Fruit fly (Drosophila melanogaster) whole organism, embryonic: ENCODE data around the gene CG42525.

ENCODE experiments used
- BEAF-32 ChIP-seq: fragments of 200-800 bp; sonication (Bioruptor generic); optimal IDR thresholded peaks from 3 replicates; lab custom pipeline; 2017; ENCODE audit warnings: missing biosample characterization, missing genetic modification characterization, mild to moderate bottlenecking, moderate library complexity, missing genetic modification reagents
- BtbVII ChIP-seq: fragments of 200-800 bp; sonication (Bioruptor generic); optimal IDR thresholded peaks from 3 replicates; lab custom pipeline; 2017; ENCODE audit warnings: missing biosample characterization, mild to moderate bottlenecking, missing genetic modification characterization
- Bteb2 ChIP-seq: fragments of 200-800 bp; sonication (Bioruptor generic); optimal IDR thresholded peaks from 2 replicates; lab custom pipeline; 2016; ENCODE audit warnings: missing biosample characterization, missing genetic modification characterization
- CG10565 ChIP-seq: fragments of 200-800 bp; sonication (Bioruptor generic); optimal IDR thresholded peaks from 3 replicates; lab custom pipeline; 2016; ENCODE audit warnings: missing biosample characterization, mild to moderate bottlenecking, missing genetic modification characterization
- CG13624 ChIP-seq: fragments of 200-800 bp; sonication (Bioruptor generic); optimal IDR thresholded peaks from 2 replicates; lab custom pipeline; 2016; ENCODE audit warnings: missing biosample characterization, missing genetic modification characterization
- CG13775 ChIP-seq: fragments of 200-800 bp; sonication (Bioruptor generic); optimal IDR thresholded peaks from 3 replicates; lab custom pipeline; 2017; ENCODE audit warnings: missing biosample characterization, mild to moderate bottlenecking, missing genetic modification characterization
- CG16813 ChIP-seq: fragments of 200-800 bp; sonication (Bioruptor generic); IDR thresholded peaks from 3 replicates; pipeline ENCODE4 v1.3.6; 2022; ENCODE audit warnings: missing biosample characterization, missing genetic modification characterization; ENCODE audit not compliant: partially characterized antibody
- CG17359 ChIP-seq: fragments of 200-800 bp; sonication (Bioruptor generic); optimal IDR thresholded peaks from 3 replicates; lab custom pipeline; 2018; ENCODE audit warnings: missing biosample characterization, mild to moderate bottlenecking, missing genetic modification characterization, moderate library complexity
- CG17612 ChIP-seq: fragments of 200-800 bp; sonication (Bioruptor generic); IDR thresholded peaks from 2 replicates; pipeline ENCODE4 v1.3.6; 2022; ENCODE audit warnings: missing biosample characterization, missing genetic modification characterization
- CG17829 ChIP-seq: fragments of 200-800 bp; optimal IDR thresholded peaks from 2 replicates; lab custom pipeline; 2019; ENCODE audit warnings: missing biosample characterization, mild to moderate bottlenecking, missing genetic modification characterization, moderate library complexity
- CG33557 ChIP-seq: fragments of 200-800 bp; sonication (Bioruptor generic); optimal IDR thresholded peaks from 2 replicates; lab custom pipeline; 2019; ENCODE audit warnings: missing biosample characterization, mild to moderate bottlenecking, missing genetic modification characterization, moderate library complexity
- CG34422 ChIP-seq: fragments of 200-800 bp; sonication (Bioruptor generic); IDR thresholded peaks from 3 replicates; pipeline ENCODE4 v1.3.6; 2022; ENCODE audit warnings: missing biosample characterization, missing genetic modification characterization
- CG3995 ChIP-seq: fragments of 200-800 bp; sonication (Bioruptor generic); optimal IDR thresholded peaks from 3 replicates; lab custom pipeline; 2016; ENCODE audit warnings: missing biosample characterization, missing genetic modification characterization
- CG4617 ChIP-seq: fragments of 200-800 bp; sonication (Bioruptor generic); optimal IDR thresholded peaks from 3 replicates; lab custom pipeline; 2016; ENCODE audit warnings: missing biosample characterization, missing genetic modification characterization, borderline replicate concordance
- CG7357 ChIP-seq: fragments of 200-800 bp; sonication (Bioruptor generic); IDR thresholded peaks from 3 replicates; pipeline ENCODE4 v1.3.6; 2022; ENCODE audit warnings: missing biosample characterization, missing genetic modification characterization
- CG8290 ChIP-seq, 3 experiments: fragments of 200-800 bp; sonication (Bioruptor generic); optimal IDR thresholded peaks; 2 replicates each; lab custom pipeline; 2016 to 2019; ENCODE audit warnings: missing biosample characterization in 3 of 3, missing genetic modification characterization in 3 of 3, mild to moderate bottlenecking in 2 of 3, moderate library complexity in 1 of 3
- CG8478 ChIP-seq: fragments of >200 bp; optimal IDR thresholded peaks from 2 replicates; lab custom pipeline; 2018
- Dad ChIP-seq: fragments of 200-800 bp; sonication (Bioruptor generic); optimal IDR thresholded peaks from 3 replicates; lab custom pipeline; 2016; ENCODE audit warnings: missing biosample characterization, missing genetic modification characterization
- Dip2 ChIP-seq: fragments of 200-800 bp; sonication (Bioruptor generic); IDR thresholded peaks from 2 replicates; pipeline ENCODE4 v1.3.6; 2022; ENCODE audit warnings: missing biosample characterization, missing genetic modification characterization
- Doc2 ChIP-seq: fragments of 200-800 bp; sonication (Bioruptor generic); IDR thresholded peaks from 2 replicates; pipeline ENCODE4 v1.3.6; 2022; ENCODE audit warnings: missing biosample characterization, missing genetic modification characterization
- E2f2 ChIP-seq: fragments of 200-800 bp; sonication (Bioruptor generic); IDR thresholded peaks from 2 replicates; pipeline ENCODE4 v1.3.6; 2022; ENCODE audit warnings: missing biosample characterization, missing genetic modification characterization
- Eip74EF ChIP-seq, 2 experiments: fragments of 200-800 bp in 1 of 2; fragments of >200 bp in 1 of 2; sonication (Bioruptor generic) in 1 of 2; optimal IDR thresholded peaks; 2 replicates each; lab custom pipeline; 2017 to 2019; ENCODE audit warnings: missing biosample characterization in 2 of 2, missing genetic modification characterization in 2 of 2, mild to moderate bottlenecking in 1 of 2, moderate library complexity in 1 of 2
- Hmr ChIP-seq: fragments of 200-800 bp; sonication (Bioruptor generic); optimal IDR thresholded peaks from 3 replicates; lab custom pipeline; 2017; ENCODE audit warnings: mild to moderate bottlenecking, missing biosample characterization, missing genetic modification reagents, missing genetic modification characterization
- MBD-R2 ChIP-seq: fragments of 200-800 bp; sonication (Bioruptor generic); IDR thresholded peaks from 2 replicates; pipeline ENCODE4 v1.3.6; 2022; ENCODE audit warnings: missing biosample characterization, missing genetic modification characterization
- Max ChIP-seq: fragments of 200-800 bp; sonication (Bioruptor generic); optimal IDR thresholded peaks from 2 replicates; lab custom pipeline; 2016; ENCODE audit warnings: missing biosample characterization, mild to moderate bottlenecking, missing genetic modification characterization
- Med ChIP-seq: fragments of 200-800 bp; sonication (Bioruptor generic); peaks from one replicate; lab custom pipeline; 2016; ENCODE audit warnings: missing biosample characterization, missing genetic modification characterization, mild to moderate bottlenecking, inconsistent platforms, moderate library complexity
- Neu2 ChIP-seq: fragments of 200-800 bp; sonication (Bioruptor generic); optimal IDR thresholded peaks from 3 replicates; lab custom pipeline; 2016; ENCODE audit warnings: missing biosample characterization, missing genetic modification characterization, borderline replicate concordance
- Sin3A ChIP-seq: fragments of >200 bp; optimal IDR thresholded peaks from 2 replicates; lab custom pipeline; 2018
- Sry-δ ChIP-seq: fragments of 200-800 bp; sonication (Bioruptor generic); optimal IDR thresholded peaks from 2 replicates; lab custom pipeline; 2016; ENCODE audit warnings: missing biosample characterization, missing genetic modification characterization
- amos ChIP-seq: fragments of 200-800 bp; sonication (Bioruptor generic); IDR thresholded peaks from 2 replicates; pipeline ENCODE4 v1.3.6; 2022; ENCODE audit warnings: missing biosample characterization, missing genetic modification characterization; ENCODE audit not compliant: partially characterized antibody
- ato ChIP-seq: fragments of 200-800 bp; sonication (Bioruptor generic); IDR thresholded peaks from 2 replicates; pipeline ENCODE4 v1.3.6; 2022; ENCODE audit warnings: missing biosample characterization, missing genetic modification characterization; ENCODE audit not compliant: partially characterized antibody
- disco-r ChIP-seq: fragments of 200-800 bp; sonication (Bioruptor generic); optimal IDR thresholded peaks from 2 replicates; lab custom pipeline; 2016; ENCODE audit warnings: missing biosample characterization, missing genetic modification characterization
- fd3F ChIP-seq: fragments of 200-800 bp; sonication (Bioruptor generic); optimal IDR thresholded peaks from 2 replicates; lab custom pipeline; 2018; ENCODE audit warnings: missing biosample characterization, mild to moderate bottlenecking, missing genetic modification characterization, moderate library complexity
- jumu ChIP-seq: fragments of 200-800 bp; sonication (Bioruptor generic); optimal IDR thresholded peaks from 3 replicates; lab custom pipeline; 2016; ENCODE audit warnings: missing biosample characterization, missing genetic modification characterization
- kah ChIP-seq: fragments of 200-800 bp; sonication (Bioruptor generic); optimal IDR thresholded peaks from 2 replicates; lab custom pipeline; 2018; ENCODE audit warnings: missing biosample characterization, mild to moderate bottlenecking, missing genetic modification characterization
- klu ChIP-seq: fragments of 200-800 bp; sonication (Bioruptor generic); IDR thresholded peaks from 2 replicates; pipeline ENCODE4 v1.3.6; 2022; ENCODE audit warnings: missing biosample characterization, missing genetic modification characterization
- lbe ChIP-seq: fragments of 200-800 bp; sonication (Bioruptor generic); optimal IDR thresholded peaks from 2 replicates; lab custom pipeline; 2016; ENCODE audit warnings: missing biosample characterization, mild to moderate bottlenecking, missing genetic modification characterization
- maf-S ChIP-seq: fragments of 200-800 bp; sonication (Bioruptor generic); optimal IDR thresholded peaks from 2 replicates; lab custom pipeline; 2016; ENCODE audit warnings: missing biosample characterization, missing genetic modification characterization
- nau ChIP-seq: fragments of 200-800 bp; sonication (Bioruptor generic); optimal IDR thresholded peaks from 3 replicates; lab custom pipeline; 2017; ENCODE audit warnings: missing biosample characterization, mild to moderate bottlenecking, missing genetic modification characterization, missing genetic modification reagents
- p53 ChIP-seq: fragments of 200-800 bp; sonication (Bioruptor generic); optimal IDR thresholded peaks from 2 replicates; lab custom pipeline; 2016; ENCODE audit warnings: missing biosample characterization, missing genetic modification characterization
- peb ChIP-seq: fragments of 200-800 bp; sonication (Bioruptor generic); IDR thresholded peaks from 2 replicates; pipeline ENCODE4 v1.3.6; 2022; ENCODE audit warnings: missing biosample characterization, missing genetic modification characterization
- ro ChIP-seq: fragments of 200-800 bp; sonication (Bioruptor generic); IDR thresholded peaks from 2 replicates; pipeline ENCODE4 v1.3.6; 2022; ENCODE audit warnings: missing biosample characterization, missing genetic modification characterization
- schlank ChIP-seq: fragments of 200-800 bp; sonication (Bioruptor generic); optimal IDR thresholded peaks from 2 replicates; lab custom pipeline; 2018; ENCODE audit warnings: missing biosample characterization, mild to moderate bottlenecking, missing genetic modification characterization
- slbo ChIP-seq: fragments of 200-800 bp; sonication (Bioruptor generic); IDR thresholded peaks from 2 replicates; pipeline ENCODE4 v1.3.6; 2022; ENCODE audit warnings: missing biosample characterization, missing genetic modification characterization
- stc ChIP-seq: fragments of 200-800 bp; sonication (Bioruptor generic); IDR thresholded peaks from 2 replicates; pipeline ENCODE4 v1.3.6; 2022; ENCODE audit warnings: missing biosample characterization, missing genetic modification characterization
- tup ChIP-seq: fragments of 200-800 bp; sonication (Bioruptor generic); optimal IDR thresholded peaks from 2 replicates; lab custom pipeline; 2016; ENCODE audit warnings: missing biosample characterization, mild to moderate bottlenecking, missing genetic modification characterization, moderate library complexity
- unc-4 ChIP-seq: fragments of 200-800 bp; sonication (Bioruptor generic); IDR thresholded peaks from 2 replicates; pipeline ENCODE4 v1.3.6; 2022; ENCODE audit warnings: missing biosample characterization, missing genetic modification characterization; ENCODE audit not compliant: partially characterized antibody
- wor ChIP-seq: fragments of 200-800 bp; sonication (Bioruptor generic); IDR thresholded peaks from 2 replicates; pipeline ENCODE4 v1.3.6; 2022; ENCODE audit warnings: missing biosample characterization, missing genetic modification characterization

CG42525 gene

DNA sequence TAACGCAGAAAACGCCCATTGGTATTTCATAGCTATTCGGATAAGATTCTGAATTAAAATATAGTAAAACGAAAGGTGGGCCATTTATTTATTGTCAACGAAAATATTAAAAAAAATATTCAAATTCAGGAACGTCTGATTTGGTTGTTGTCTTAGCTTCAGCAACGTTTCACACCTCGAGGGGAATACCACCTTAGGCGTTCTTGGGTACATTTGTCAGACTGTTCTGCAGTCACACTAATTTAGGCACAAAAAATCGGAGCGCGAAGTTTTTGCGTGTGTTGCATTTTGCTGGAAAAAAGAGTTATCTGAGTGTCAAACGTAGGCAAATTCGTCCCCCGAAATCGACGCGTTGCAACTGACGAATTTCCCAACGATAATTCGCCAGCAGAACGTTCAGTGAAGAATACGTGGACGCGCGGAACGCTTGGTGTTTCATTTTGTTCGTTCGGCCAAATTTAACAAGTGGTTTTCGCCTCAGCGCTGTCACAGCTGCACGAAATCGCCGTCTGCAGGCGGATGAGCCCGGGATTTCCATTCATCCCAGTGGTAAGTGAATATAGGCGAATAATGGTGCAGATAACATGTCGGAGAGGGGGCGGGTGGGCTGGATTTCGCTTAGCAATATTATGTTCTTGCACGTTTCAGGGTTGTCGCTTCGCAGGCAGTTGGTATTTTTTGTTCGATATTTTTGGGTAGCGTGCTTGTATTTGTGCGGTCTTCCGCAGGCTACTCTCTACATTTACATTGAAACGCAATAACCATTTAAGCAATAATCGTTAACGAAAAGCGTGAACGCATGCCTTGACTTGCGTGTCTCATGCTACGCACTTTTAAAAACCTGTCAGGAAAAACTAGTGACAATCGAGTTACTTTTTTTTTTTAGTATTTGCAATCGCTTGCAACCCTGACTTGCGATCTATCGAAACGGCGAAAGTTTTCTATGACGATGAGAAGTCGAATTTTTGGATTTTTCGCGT lies 35.5 kb upstream of the CG42525 start, which contains the start of gene Larp4B (continued):
- TF ChIP-seq CG13775 (GFP tag; lab: Kevin White, UChicago) = peak; percentile 37
- no peak for TF ChIP-seq schlank (tag; lab: Kevin White, UChicago)
- peak; percentile 72 for TF ChIP-seq CG16813 (GFP tag; lab: Robert Waterston, UW)
- TF ChIP-seq E2f2 (GFP tag; lab: Robert Waterston, UW) = peak; percentile 79
- TF ChIP-seq Dip2 = no peak
- TF ChIP-seq slbo (GFP tag; lab: Robert Waterston, UW) = peak; percentile 35; the same call in 1 of the 2 replicates
- no peak for TF ChIP-seq CG17359 (tag; lab: Kevin White, UChicago)
- TF ChIP-seq Med = peak; percentile 85
- peak; percentile 41 for TF ChIP-seq Hmr (GFP tag; lab: Kevin White, UChicago)
- TF ChIP-seq BtbVII (GFP tag; lab: Kevin White, UChicago) = peak; percentile 15
- TF ChIP-seq ato (GFP tag; lab: Robert Waterston, UW) = peak; percentile 21; the same call in 1 of the 2 replicates
- TF ChIP-seq lbe (GFP tag; lab: Kevin White, UChicago) = peak; percentile 40
- TF ChIP-seq MBD-R2 = peak; percentile 23; the same call in 1 of the 2 replicates
- no peak for TF ChIP-seq ro (GFP tag; lab: Robert Waterston, UW)
- no peak for TF ChIP-seq stc (GFP tag; lab: Robert Waterston, UW)
- TF ChIP-seq CG3995 = peak; percentile 73
- peak; percentile 89 for TF ChIP-seq CG4617 (GFP tag; lab: Kevin White, UChicago)
- TF ChIP-seq Bteb2 = peak; percentile 33
- TF ChIP-seq CG10565 = no peak
- peak; percentile 69 for TF ChIP-seq Sry-δ (GFP tag; lab: Kevin White, UChicago)
- no peak for TF ChIP-seq fd3F (GFP tag; lab: Kevin White, UChicago)
- TF ChIP-seq Sin3A (lab: Kevin White, UChicago) = peak; percentile 86
- TF ChIP-seq kah (GFP tag; lab: Kevin White, UChicago) = peak; percentile 94
- no peak for TF ChIP-seq Dad (GFP tag; lab: Kevin White, UChicago)
- TF ChIP-seq wor (GFP tag; lab: Robert Waterston, UW) = no peak
- TF ChIP-seq CG8478 (lab: Kevin White, UChicago) = peak; percentile 56
- no peak for TF ChIP-seq Eip74EF (GFP tag; optimal IDR thresholded peaks at IDR 0.05; lab: Kevin White, UChicago)
- no peak for TF ChIP-seq klu
- TF ChIP-seq CG7357 (GFP tag; lab: Robert Waterston, UW) = 0 out of 3 replicates have a peak, but pooled peaks have one; percentile 21
- TF ChIP-seq CG33557 (GFP tag; lab: Kevin White, UChicago) = no peak
- peak; percentile 56; the same call in 2 of the 3 replicates for TF ChIP-seq CG34422 (GFP tag; lab: Robert Waterston, UW)
- TF ChIP-seq p53 (GFP tag; lab: Kevin White, UChicago) = peak; percentile 51
- no peak for TF ChIP-seq CG17612
- no peak for TF ChIP-seq nau
- TF ChIP-seq jumu (GFP tag; lab: Kevin White, UChicago) = peak; percentile 4
- TF ChIP-seq CG17829 (tag; lab: Kevin White, UChicago) = peak; percentile 22
- no peak for TF ChIP-seq Neu2
- no peak for TF ChIP-seq maf-S (GFP tag; lab: Kevin White, UChicago)
- no peak for TF ChIP-seq tup
- TF ChIP-seq Max (GFP tag; lab: Kevin White, UChicago) = peak; percentile 22
- TF ChIP-seq Doc2 = no peak
- TF ChIP-seq CG13624 = peak; percentile 58
- peak; percentile 83 for TF ChIP-seq BEAF-32 (GFP tag; lab: Kevin White, UChicago)
- TF ChIP-seq peb (GFP tag; lab: Robert Waterston, UW) = no peak
- peak; percentile 66 for TF ChIP-seq unc-4 (GFP tag; lab: Robert Waterston, UW)
- peak; percentile 55 for TF ChIP-seq disco-r
- peak; percentile 52 for TF ChIP-seq amos (GFP tag; lab: Robert Waterston, UW)
- TF ChIP-seq CG8290 (GFP tag; optimal IDR thresholded peaks at IDR 0.05; lab: Kevin White, UChicago) = peak; percentile 4
- TF ChIP-seq CG8290 (tag; optimal IDR thresholded peaks at IDR 0.05; lab: Kevin White, UChicago) = no peak
